Worm (Caenorhabditis elegans) whole organism, L4/young adult: ENCODE measurements around the gene rfc-1.

Source experiments
- W03F9.2 ChIP-seq: fragments of 150-350 bp; optimal IDR thresholded peaks from 2 replicates; lab custom pipeline; 2014; ENCODE audit warnings: missing biosample characterization, missing genetic modification characterization
- dao-5 ChIP-seq: sonication (generic microtip); optimal IDR thresholded peaks from 2 replicates; lab custom pipeline; 2016; ENCODE audit warnings: missing genotype, missing genetic modification characterization, moderate library complexity, missing compliant biosample characterization
- him-1 ChIP-seq: sonication (generic microtip); optimal IDR thresholded peaks from 2 replicates; lab custom pipeline; 2016; ENCODE audit warnings: missing genotype, missing genetic modification reagents, missing genetic modification characterization, missing compliant biosample characterization

- no peak for TF ChIP-seq him-1
- TF ChIP-seq dao-5 (tag; lab: Kevin White, UChicago): no peak
- no peak for TF ChIP-seq W03F9.2 (tag; lab: Kevin White, UChicago)
Observed at ce11 chrV:14595984-14596383, 49.8 kb downstream of the rfc-1 start.
